Worm (Caenorhabditis elegans): ENCODE measurements around the gene T24E12.1.

ce11 chrII:3764486-3764885, 20.9 kb upstream of the T24E12.1 start, which contains the start of gene srx-112:
- no peak for TF ChIP-seq snpc-4 (tag; optimal IDR thresholded peaks at IDR 0.05)
- TF ChIP-seq elt-3 (tag; optimal IDR thresholded peaks at IDR 0.05): no peak
- TF ChIP-seq blmp-1 (tag; optimal IDR thresholded peaks at IDR 0.05): no peak
- no peak for TF ChIP-seq nhr-76 (tag; optimal IDR thresholded peaks at IDR 0.05)
- TF ChIP-seq bed-3 (GFP tag; optimal IDR thresholded peaks at IDR 0.05): no peak
- no peak for TF ChIP-seq nhr-12 (tag; optimal IDR thresholded peaks at IDR 0.05)
- TF ChIP-seq lin-13 (tag; optimal IDR thresholded peaks at IDR 0.05): no peak
- no peak for TF ChIP-seq unc-62 (GFP tag; optimal IDR thresholded peaks at IDR 0.05)
- TF ChIP-seq lsy-2 (tag; optimal IDR thresholded peaks at IDR 0.05): no peak
- TF ChIP-seq unc-39 (tag; optimal IDR thresholded peaks at IDR 0.05): no peak
- TF ChIP-seq drap-1 (GFP tag; optimal IDR thresholded peaks at IDR 0.05): no peak
- no peak for TF ChIP-seq pha-4 (tag; optimal IDR thresholded peaks at IDR 0.05)
- no peak for TF ChIP-seq elt-1 (tag; optimal IDR thresholded peaks at IDR 0.05; ENCODE audit: borderline replicate concordance, insufficient read depth)
- no peak for TF ChIP-seq ztf-11 (tag; optimal IDR thresholded peaks at IDR 0.05)
